Worm (Caenorhabditis elegans): ENCODE data around the gene top-2.

- no peak for TF ChIP-seq nhr-111 (GFP tag; optimal IDR thresholded peaks at IDR 0.05)
- TF ChIP-seq mes-2 (tag; optimal IDR thresholded peaks at IDR 0.05; ENCODE audit: poor library complexity, severe bottlenecking) = no peak
- TF ChIP-seq lin-13 (GFP tag; optimal IDR thresholded peaks at IDR 0.05) = no peak
- TF ChIP-seq daf-19 (GFP tag; conservative IDR thresholded peaks at IDR 0.05) = no peak
- no peak for TF ChIP-seq snpc-1.2 (GFP tag; IDR thresholded peaks at IDR 0.05)
- no peak for TF ChIP-seq tag-97 (GFP tag; IDR thresholded peaks at IDR 0.05)
- TF ChIP-seq ZK546.5 (tag; optimal IDR thresholded peaks at IDR 0.05) = no peak
These were observed 30.9 kb upstream of the top-2 start for ce11 chrII:11844072-11844471.

All from whole organism, L4 larva.